Worm (Caenorhabditis elegans): Measurements from ENCODE around the gene nep-20.

DNA sequence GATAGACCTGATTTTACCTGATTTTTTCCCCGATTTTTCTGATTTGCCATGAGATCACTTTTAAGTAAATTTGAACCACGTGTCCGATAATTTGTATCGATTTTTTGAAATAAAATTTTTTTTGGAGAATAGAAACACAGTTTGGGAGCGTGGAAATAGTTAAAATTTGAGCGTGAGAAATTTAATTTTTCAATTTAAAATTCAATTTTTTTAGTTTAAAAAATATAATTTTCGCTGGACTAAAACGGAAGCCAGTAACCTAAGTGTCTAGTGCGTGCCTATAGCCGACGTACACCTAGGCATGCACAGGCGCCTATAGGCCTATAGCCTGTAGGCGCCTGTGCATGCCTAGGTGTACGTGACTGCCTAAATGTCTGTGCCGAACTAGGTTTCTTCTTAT, 3.8 kb upstream of the nep-20 start, which contains the start of gene nep-9:
- TF ChIP-seq unc-62 (GFP tag; optimal IDR thresholded peaks at IDR 0.05) (no peak), ceh-82 (tag; optimal IDR thresholded peaks at IDR 0.05) (no peak), lsy-2 (tag; optimal IDR thresholded peaks at IDR 0.05) (no peak), unc-55 (GFP tag; optimal IDR thresholded peaks at IDR 0.05) (no peak), mdl-1 (tag; optimal IDR thresholded peaks at IDR 0.05) (no peak), ama-1 (optimal IDR thresholded peaks at IDR 0.05) (no peak), ceh-16 (tag; optimal IDR thresholded peaks at IDR 0.05) (no peak), snpc-4 (tag; optimal IDR thresholded peaks at IDR 0.05) (no peak)
